Worm (Caenorhabditis elegans) whole organism, L2 larva: Measurements from ENCODE around the gene C15B12.3.
A peak's percentile ranks its signal among the peaks of the same experiment; 100 is the strongest.

Experiments
- F13H6.1 ChIP-seq: sonication (generic microtip); optimal IDR thresholded peaks from 2 replicates; lab custom pipeline; 2016; ENCODE audit warnings: missing genetic modification characterization, missing compliant biosample characterization
- R02D3.7 ChIP-seq: fragments of 150-350 bp; optimal IDR thresholded peaks from 2 replicates; lab custom pipeline; 2014; ENCODE audit warnings: missing biosample characterization, missing genetic modification characterization
- Y55F3AM.14 ChIP-seq: fragments of 200-800 bp; sonication (Bioruptor generic); optimal IDR thresholded peaks from 2 replicates; lab custom pipeline; 2018; ENCODE audit warnings: mild to moderate bottlenecking, missing genetic modification characterization, missing compliant biosample characterization
- alr-1 ChIP-seq: fragments of 150-350 bp; optimal IDR thresholded peaks from 2 replicates; lab custom pipeline; 2014; ENCODE audit warnings: missing biosample characterization, missing genetic modification characterization
- aly-2 ChIP-seq: fragments of 150-350 bp; optimal IDR thresholded peaks from 2 replicates; lab custom pipeline; 2014; ENCODE audit warnings: missing biosample characterization, missing genetic modification characterization
- blmp-1 ChIP-seq: sonication (generic microtip); optimal IDR thresholded peaks from 2 replicates; lab custom pipeline; 2017; ENCODE audit warnings: missing genetic modification characterization, mild to moderate bottlenecking, missing compliant biosample characterization, antibody characterized with exemption, moderate library complexity; ENCODE audit not compliant: insufficient read depth
- ceh-82 ChIP-seq: fragments of 150-350 bp; optimal IDR thresholded peaks from 2 replicates; lab custom pipeline; 2014; ENCODE audit warnings: missing biosample characterization, missing genetic modification characterization
- crh-2 ChIP-seq: sonication (generic microtip); optimal IDR thresholded peaks from 2 replicates; lab custom pipeline; 2017; ENCODE audit warnings: missing biosample characterization, missing genetic modification characterization
- dmd-4 ChIP-seq: sonication (generic microtip); optimal IDR thresholded peaks from 2 replicates; lab custom pipeline; 2017; ENCODE audit warnings: missing biosample characterization, missing genetic modification characterization
- elt-1 ChIP-seq: fragments of 150-350 bp; optimal IDR thresholded peaks from 2 replicates; lab custom pipeline; 2014; ENCODE audit warnings: missing biosample characterization, missing genetic modification characterization
- elt-3 ChIP-seq: sonication (generic microtip); optimal IDR thresholded peaks from 2 replicates; lab custom pipeline; 2017; ENCODE audit warnings: missing biosample characterization, missing genetic modification characterization
- fos-1 ChIP-seq: fragments of 150-350 bp; optimal IDR thresholded peaks from 2 replicates; lab custom pipeline; 2014; ENCODE audit warnings: missing biosample characterization, missing genetic modification characterization
- gmeb-1 ChIP-seq: fragments of 150-350 bp; optimal IDR thresholded peaks from 2 replicates; lab custom pipeline; 2014; ENCODE audit warnings: missing biosample characterization, missing genetic modification characterization
- lin-11 ChIP-seq: fragments of 150-350 bp; sonication (generic microtip); optimal IDR thresholded peaks from 2 replicates; lab custom pipeline; 2014; ENCODE audit warnings: missing biosample characterization, missing genetic modification characterization, inconsistent platforms, mixed read lengths
- lin-39 ChIP-seq: fragments of 150-350 bp; optimal IDR thresholded peaks from 2 replicates; lab custom pipeline; 2014; ENCODE audit warnings: missing biosample characterization, missing genetic modification reagents, missing genetic modification characterization
- lsy-2 ChIP-seq, 2 experiments: fragments of 150-350 bp in 1 of 2; sonication (generic microtip) in 1 of 2; optimal IDR thresholded peaks; 2 replicates each; lab custom pipeline; 2014 to 2017; ENCODE audit warnings: missing biosample characterization in 2 of 2, missing genetic modification characterization in 2 of 2
- mbf-1 ChIP-seq: sonication (generic microtip); optimal IDR thresholded peaks from 2 replicates; lab custom pipeline; 2017; ENCODE audit warnings: missing biosample characterization, missing genetic modification characterization
- mdl-1 ChIP-seq, 2 experiments: fragments of 150-350 bp in 1 of 2; sonication (generic microtip) in 1 of 2; optimal IDR thresholded peaks; 2 replicates each; lab custom pipeline; 2017; ENCODE audit warnings: missing biosample characterization in 2 of 2, missing genetic modification characterization in 2 of 2
- nhr-10 ChIP-seq: sonication (generic microtip); optimal IDR thresholded peaks from 2 replicates; lab custom pipeline; 2017; ENCODE audit warnings: missing biosample characterization, missing genetic modification characterization
- nhr-12 ChIP-seq: fragments of 150-350 bp; optimal IDR thresholded peaks from 2 replicates; lab custom pipeline; 2014; ENCODE audit warnings: missing biosample characterization, missing genetic modification characterization
- nhr-129 ChIP-seq: fragments of 150-350 bp; optimal IDR thresholded peaks from 2 replicates; lab custom pipeline; 2014; ENCODE audit warnings: missing biosample characterization, missing genetic modification characterization
- nhr-21 ChIP-seq: fragments of 150-350 bp; optimal IDR thresholded peaks from 2 replicates; lab custom pipeline; 2014; ENCODE audit warnings: missing biosample characterization, missing genetic modification characterization
- nhr-23 ChIP-seq: fragments of 150-350 bp; optimal IDR thresholded peaks from 2 replicates; lab custom pipeline; 2014; ENCODE audit warnings: missing biosample characterization, missing genetic modification reagents, missing genetic modification characterization
- nhr-237 ChIP-seq: fragments of 150-350 bp; optimal IDR thresholded peaks from 2 replicates; lab custom pipeline; 2014; ENCODE audit warnings: missing biosample characterization, missing genetic modification characterization
- nhr-77 ChIP-seq: fragments of 150-350 bp; optimal IDR thresholded peaks from 2 replicates; lab custom pipeline; 2014; ENCODE audit warnings: missing biosample characterization, missing genetic modification characterization
- peb-1 ChIP-seq: fragments of 150-350 bp; optimal IDR thresholded peaks from 2 replicates; lab custom pipeline; 2014; ENCODE audit warnings: missing biosample characterization, missing genetic modification characterization
- sem-4 ChIP-seq: fragments of 150-350 bp; optimal IDR thresholded peaks from 2 replicates; lab custom pipeline; 2014; ENCODE audit warnings: missing biosample characterization, missing genetic modification reagents, missing genetic modification characterization
- skn-1 ChIP-seq: sonication (generic microtip); optimal IDR thresholded peaks from 2 replicates; lab custom pipeline; 2017; ENCODE audit warnings: missing biosample characterization, missing genetic modification characterization
- unc-39 ChIP-seq: fragments of 150-350 bp; optimal IDR thresholded peaks from 2 replicates; lab custom pipeline; 2014; ENCODE audit warnings: missing biosample characterization, missing genetic modification characterization
- zag-1 ChIP-seq: fragments of 150-350 bp; optimal IDR thresholded peaks from 2 replicates; lab custom pipeline; 2014; ENCODE audit warnings: missing biosample characterization, missing genetic modification characterization
- ztf-1 ChIP-seq: fragments of 200-800 bp; sonication (Bioruptor generic); conservative IDR thresholded peaks from 2 replicates; pipeline ENCODE4 v1.3.6; 2022; ENCODE audit warnings: missing genetic modification characterization, missing compliant biosample characterization
- ztf-11 ChIP-seq: sonication (generic microtip); optimal IDR thresholded peaks from 2 replicates; lab custom pipeline; 2017; ENCODE audit warnings: missing biosample characterization, missing genetic modification characterization
- ztf-4 ChIP-seq: fragments of 150-350 bp; optimal IDR thresholded peaks from 2 replicates; lab custom pipeline; 2014; ENCODE audit warnings: missing biosample characterization, missing genetic modification characterization

Gene C15B12.3

DNA sequence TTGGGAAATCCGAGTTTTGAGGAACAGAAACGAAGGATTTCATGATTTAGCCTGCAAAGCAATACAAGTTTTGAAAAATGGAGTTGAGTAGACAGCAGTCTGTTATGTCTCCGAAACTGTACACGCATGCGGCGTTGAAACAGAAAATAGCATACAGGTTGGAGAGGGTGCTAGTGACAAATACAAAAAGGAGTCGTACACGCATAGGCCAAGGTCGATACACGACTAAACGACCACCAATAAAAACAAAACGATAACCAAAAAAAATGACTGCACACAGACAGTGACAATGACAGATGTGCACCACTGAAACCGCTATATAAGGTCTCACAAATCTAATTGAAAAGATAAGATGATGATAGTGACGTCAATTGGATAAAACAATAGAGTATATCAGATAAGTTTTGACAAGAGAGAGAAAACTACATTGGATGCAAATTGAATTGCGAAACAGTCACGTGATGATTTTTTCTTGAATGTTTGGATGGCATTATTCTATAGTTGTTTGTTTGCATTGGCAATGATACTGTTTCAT, 18.4 kb downstream of the C15B12.3 start, which contains the start of gene fah-1 (continued):
- TF ChIP-seq aly-2 (tag; lab: Kevin White, UChicago) (no peak), mbf-1 (no peak), dmd-4 (tag; lab: Kevin White, UChicago) (no peak), F13H6.1 (peak; percentile 32), sem-4 (tag; lab: Kevin White, UChicago) (no peak), ztf-4 (tag; lab: Kevin White, UChicago) (peak; percentile 38), nhr-237 (tag; lab: Kevin White, UChicago) (no peak), elt-1 (tag; lab: Kevin White, UChicago) (no peak), lsy-2 (tag; optimal IDR thresholded peaks at IDR 0.05; lab: Kevin White, UChicago) (no peak), lin-39 (tag; lab: Kevin White, UChicago) (no peak)

DNA sequence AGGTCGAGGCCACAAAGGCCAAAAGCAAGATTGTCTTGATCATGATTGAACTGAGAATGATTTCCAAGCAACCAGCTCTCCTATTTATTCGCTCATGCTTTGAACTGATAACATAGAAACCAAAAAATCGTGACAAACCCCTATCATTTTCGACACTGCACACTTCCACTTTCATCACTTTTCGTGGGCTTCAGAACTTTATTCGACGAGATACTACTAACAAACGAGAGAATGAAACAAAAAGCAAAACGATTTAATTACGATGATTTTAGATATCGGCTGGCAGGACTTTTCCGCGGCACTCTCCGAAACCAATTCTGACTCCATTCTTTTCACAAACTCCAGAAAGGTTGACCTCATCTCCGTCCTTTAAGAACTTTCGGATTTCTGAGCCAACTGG, 20.8 kb downstream of the C15B12.3 start, which contains the start of gene asp-14:
Gene asp-14, minus strand, starts transcription at position 101 of the 400 bp plus-strand sequence.
- TF ChIP-seq unc-39 (tag; lab: Kevin White, UChicago) (no peak), zag-1 (tag; lab: Kevin White, UChicago) (no peak), fos-1 (peak; percentile 2)

- TF ChIP-seq ztf-1 (no peak), crh-2 (no peak), skn-1 (tag; lab: Kevin White, UChicago) (peak; percentile 97), fos-1 (peak; percentile 46)
Observed at ce11 chrX:6445239-6445638, 22.1 kb downstream of the C15B12.3 start.

ce11 chrX:6443373-6443772, 24.0 kb downstream of the C15B12.3 start, which contains the start of gene K10C2.7:
Gene K10C2.7 (minus strand): TSS chrX:6443473.
- TF ChIP-seq skn-1 (tag; lab: Kevin White, UChicago) (no peak), nhr-129 (no peak), blmp-1 (tag; lab: Kevin White, UChicago) (no peak), ztf-11 (tag; lab: Kevin White, UChicago) (no peak), crh-2 (no peak), Y55F3AM.14 (GFP tag; lab: Kevin White, UChicago) (no peak), fos-1 (no peak), elt-3 (no peak), nhr-21 (tag; lab: Kevin White, UChicago) (no peak), lin-11 (tag; lab: Kevin White, UChicago) (no peak), mbf-1 (no peak), gmeb-1 (tag; lab: Kevin White, UChicago) (no peak)
- TF ChIP-seq, all 48 proteins: peak for 0

DNA sequence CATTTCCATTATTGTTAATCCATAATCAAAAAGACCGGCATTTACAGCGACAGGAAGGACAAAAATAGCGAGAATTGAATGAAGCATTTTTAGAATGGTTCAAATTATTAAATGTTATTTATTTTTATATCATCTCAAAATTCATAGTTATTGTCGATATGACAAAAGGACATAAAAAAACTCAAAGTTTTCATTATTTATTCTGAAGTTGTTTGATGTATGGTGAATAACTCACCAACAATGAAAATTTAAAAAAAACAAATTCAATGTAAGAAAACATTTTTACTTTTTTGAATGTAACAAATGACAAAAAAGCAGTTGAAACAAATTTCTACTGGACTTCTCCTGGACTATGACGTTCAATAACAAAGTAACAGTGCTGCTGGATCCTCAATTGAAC, 26.9 kb downstream of the C15B12.3 start, which contains the start of gene K10C2.14:
Gene K10C2.14, minus strand, starts transcription at position 101 of the 400 bp plus-strand sequence.
- TF ChIP-seq nhr-23 (tag; lab: Kevin White, UChicago), result no peak
- TF ChIP-seq nhr-77, result no peak
- no peak for TF ChIP-seq sem-4 (tag; lab: Kevin White, UChicago)
- no peak for TF ChIP-seq Y55F3AM.14 (GFP tag; lab: Kevin White, UChicago)
- TF ChIP-seq fos-1, result no peak
- TF ChIP-seq nhr-10 (tag; lab: Kevin White, UChicago), result no peak
- TF ChIP-seq nhr-237 (tag; lab: Kevin White, UChicago), result no peak
- TF ChIP-seq nhr-21 (tag; lab: Kevin White, UChicago), result no peak
- TF ChIP-seq unc-39 (tag; lab: Kevin White, UChicago), result no peak
- no peak for TF ChIP-seq R02D3.7 (tag; lab: Kevin White, UChicago)
- TF ChIP-seq mdl-1 (tag; optimal IDR thresholded peaks at IDR 0.05; lab: Kevin White, UChicago), result no peak
- TF ChIP-seq ztf-1, result no peak
- TF ChIP-seq elt-1 (tag; lab: Kevin White, UChicago), result no peak
- no peak for TF ChIP-seq blmp-1 (tag; lab: Kevin White, UChicago)
- TF ChIP-seq ceh-82 (tag; lab: Kevin White, UChicago), result no peak
- no peak for TF ChIP-seq alr-1 (tag; lab: Kevin White, UChicago)
- TF ChIP-seq peb-1 (tag; lab: Kevin White, UChicago), result no peak
- no peak for TF ChIP-seq lin-39 (tag; lab: Kevin White, UChicago)
- no peak for TF ChIP-seq nhr-12 (tag; lab: Kevin White, UChicago)
